Worm (Caenorhabditis elegans): ENCODE measurements around the gene Y75B8A.7.

ce11 chrIII:12121177-12121576, 31.5 kb upstream of the Y75B8A.7 start:
- TF ChIP-seq mdl-1 (tag; optimal IDR thresholded peaks at IDR 0.05) (no peak), ama-1 (optimal IDR thresholded peaks at IDR 0.05) (no peak)
